Fruit fly (Drosophila melanogaster): ENCODE measurements around the gene MEP-1.
A peak's percentile ranks its signal among the peaks of the same experiment; 100 is the strongest.

Gene MEP-1

dm6 chr3L:2582753-2583536, 48.6 kb upstream of the MEP-1 start (continued):
- TF ChIP-seq fd59A (GFP tag; optimal IDR thresholded peaks at IDR 0.05) (peak; percentile 40), Ets96B (tag; optimal IDR thresholded peaks at IDR 0.05) (peak; percentile 77), vri (GFP tag; optimal IDR thresholded peaks at IDR 0.05) (peak; percentile 94), Blimp-1 (GFP tag; optimal IDR thresholded peaks at IDR 0.05) (peak; percentile 82), Eip78C (GFP tag) (peak; percentile 94), achi (GFP tag; optimal IDR thresholded peaks at IDR 0.05) (peak; percentile 75), dsx (GFP tag; optimal IDR thresholded peaks at IDR 0.05; ENCODE audit: poor library complexity, severe bottlenecking) (peak; percentile 39), CG1621 (tag; optimal IDR thresholded peaks at IDR 0.05) (peak; percentile 67), CG6276 (GFP tag; optimal IDR thresholded peaks at IDR 0.05) (peak; percentile 65), Hr38 (GFP tag; optimal IDR thresholded peaks at IDR 0.05) (no peak)

dm6 chr3L:2583537-2583870, 48.0 kb upstream of the MEP-1 start:
- TF ChIP-seq Hr4 (GFP tag; optimal IDR thresholded peaks at IDR 0.05) (no peak), Lpt (GFP tag; optimal IDR thresholded peaks at IDR 0.05) (no peak), spab (GFP tag; optimal IDR thresholded peaks at IDR 0.05) (no peak), CG7368 (GFP tag; optimal IDR thresholded peaks at IDR 0.05) (no peak), Hr38 (GFP tag; optimal IDR thresholded peaks at IDR 0.05) (no peak), CG31627 (GFP tag; optimal IDR thresholded peaks at IDR 0.05) (no peak), Eip93F (GFP tag; optimal IDR thresholded peaks at IDR 0.05) (no peak), ss (GFP tag; optimal IDR thresholded peaks at IDR 0.05) (no peak), pdm3 (GFP tag; optimal IDR thresholded peaks at IDR 0.05) (no peak), cyc (GFP tag; optimal IDR thresholded peaks at IDR 0.05) (no peak), topi (GFP tag; optimal IDR thresholded peaks at IDR 0.05) (no peak), CG6163 (GFP tag; IDR thresholded peaks at IDR 0.05) (no peak), Gug (GFP tag; IDR thresholded peaks at IDR 0.05) (no peak), lz (GFP tag; optimal IDR thresholded peaks at IDR 0.05) (no peak), CG15336 (GFP tag; IDR thresholded peaks at IDR 0.05) (no peak), CG4318 (GFP tag; optimal IDR thresholded peaks at IDR 0.05) (no peak), CG1621 (tag; optimal IDR thresholded peaks at IDR 0.05) (no peak), fkh (GFP tag; optimal IDR thresholded peaks at IDR 0.05) (no peak), CG9139 (GFP tag; optimal IDR thresholded peaks at IDR 0.05) (no peak)

dm6 chr3L:2584119-2584805, 47.3 kb upstream of the MEP-1 start:
- peak; percentile 89 for TF ChIP-seq CG15336 (GFP tag; IDR thresholded peaks at IDR 0.05)
- peak; percentile 52 for TF ChIP-seq Smox (GFP tag; optimal IDR thresholded peaks at IDR 0.05)
- TF ChIP-seq Ets96B (tag; optimal IDR thresholded peaks at IDR 0.05) = peak; percentile 85
- peak; percentile 22 for TF ChIP-seq CG11902 (GFP tag; optimal IDR thresholded peaks at IDR 0.05)
- peak; percentile 48 for TF ChIP-seq fkh (GFP tag; optimal IDR thresholded peaks at IDR 0.05)
- peak; percentile 83 for TF ChIP-seq CG10631 (GFP tag; optimal IDR thresholded peaks at IDR 0.05)
- TF ChIP-seq CG6163 (GFP tag; IDR thresholded peaks at IDR 0.05) = peak; percentile 66
- TF ChIP-seq esn (GFP tag; optimal IDR thresholded peaks at IDR 0.05) = peak; percentile 68
- peak; percentile 67 for TF ChIP-seq svp (GFP tag)
- peak; percentile 7 for TF ChIP-seq Ets21C (GFP tag; optimal IDR thresholded peaks at IDR 0.05)
- TF ChIP-seq CG6854 (GFP tag; optimal IDR thresholded peaks at IDR 0.05) = no peak
- peak; percentile 70 for TF ChIP-seq Hr39 (GFP tag; optimal IDR thresholded peaks at IDR 0.05)
- TF ChIP-seq CG1621 (tag; optimal IDR thresholded peaks at IDR 0.05) = peak; percentile 76
- peak; percentile 85 for TF ChIP-seq pdm3 (GFP tag; optimal IDR thresholded peaks at IDR 0.05)
- TF ChIP-seq CG16779 (tag; optimal IDR thresholded peaks at IDR 0.05) = peak; percentile 67
- TF ChIP-seq CG8119 (GFP tag; IDR thresholded peaks at IDR 0.05) = peak; percentile 91
- peak; percentile 69 for TF ChIP-seq dac (GFP tag; optimal IDR thresholded peaks at IDR 0.05)
- TF ChIP-seq CG9139 (GFP tag; optimal IDR thresholded peaks at IDR 0.05) = peak; percentile 81
- peak; percentile 52 to 91 for TF ChIP-seq salr (GFP tag; optimal IDR thresholded peaks at IDR 0.05)
- peak; percentile 54 for TF ChIP-seq CG34406 (GFP tag; optimal IDR thresholded peaks at IDR 0.05)
- peak; percentile 57 for TF ChIP-seq topi (GFP tag; optimal IDR thresholded peaks at IDR 0.05)
- peak; percentile 47 for TF ChIP-seq cyc (GFP tag; optimal IDR thresholded peaks at IDR 0.05)
- TF ChIP-seq Sox15 (GFP tag; optimal IDR thresholded peaks at IDR 0.05) = peak; percentile 52
- peak; percentile 41 for TF ChIP-seq vri (GFP tag; optimal IDR thresholded peaks at IDR 0.05)
- peak; percentile 82 for TF ChIP-seq net (GFP tag; optimal IDR thresholded peaks at IDR 0.05)
- peak; percentile 68 for TF ChIP-seq CG6792 (GFP tag; optimal IDR thresholded peaks at IDR 0.05)
- peak; percentile 64; the same call in 1 of the 2 replicates for TF ChIP-seq CG11294 (GFP tag; IDR thresholded peaks at IDR 0.05)
- TF ChIP-seq acj6 (GFP tag; optimal IDR thresholded peaks at IDR 0.05) = peak; percentile 75
- TF ChIP-seq Hr38 (GFP tag; optimal IDR thresholded peaks at IDR 0.05) = no peak
- TF ChIP-seq lz (GFP tag; optimal IDR thresholded peaks at IDR 0.05) = peak; percentile 59
